Fruit fly (Drosophila melanogaster) whole organism, wandering third instar larva: Measurements from ENCODE around the gene Tis11.
A peak's percentile ranks its signal among the peaks of the same experiment; 100 is the strongest.

Source experiments
- Abd-B ChIP-seq: fragments of >200 bp; optimal IDR thresholded peaks from 2 replicates; lab custom pipeline; 2017; ENCODE audit warnings: missing biosample characterization, missing genetic modification characterization
- CG32264 ChIP-seq: fragments of 200-800 bp; sonication (Bioruptor generic); optimal IDR thresholded peaks from 2 replicates; lab custom pipeline; 2016; ENCODE audit warnings: missing biosample characterization, missing genetic modification characterization
- CG9705 ChIP-seq: fragments of 200-800 bp; sonication (Bioruptor generic); optimal IDR thresholded peaks from 2 replicates; lab custom pipeline; 2018; ENCODE audit warnings: missing biosample characterization, mild to moderate bottlenecking, missing genetic modification characterization
- CrebA ChIP-seq: fragments of 200-800 bp; sonication (Bioruptor generic); optimal IDR thresholded peaks from 2 replicates; lab custom pipeline; 2016; ENCODE audit warnings: missing biosample characterization, mild to moderate bottlenecking, missing genetic modification characterization, borderline replicate concordance
- Dfd ChIP-seq: fragments of >200 bp; optimal IDR thresholded peaks from 2 replicates; lab custom pipeline; 2017; ENCODE audit warnings: missing biosample characterization, missing genetic modification characterization
- Dif ChIP-seq: fragments of 200-275, 200-300 bp; sonication (Bioruptor generic); optimal IDR thresholded peaks from 2 replicates; lab custom pipeline; 2018; ENCODE audit warnings: missing biosample characterization, missing genetic modification characterization; ENCODE audit not compliant: partially characterized antibody
- GATAd ChIP-seq: sonication (Bioruptor generic); optimal IDR thresholded peaks from 2 replicates; lab custom pipeline; 2016; ENCODE audit warnings: missing biosample characterization, missing genetic modification characterization
- HLH106 ChIP-seq: fragments of 200-800 bp; optimal IDR thresholded peaks from 3 replicates; lab custom pipeline; 2019; ENCODE audit warnings: missing biosample characterization, mild to moderate bottlenecking, missing genetic modification characterization, moderate library complexity
- Hnf4 ChIP-seq: fragments of 200-800 bp; sonication (Bioruptor generic); optimal IDR thresholded peaks from 2 replicates; lab custom pipeline; 2016; ENCODE audit warnings: missing biosample characterization, mild to moderate bottlenecking, missing genetic modification characterization
- Hr78 ChIP-seq: fragments of >200 bp; optimal IDR thresholded peaks from 2 replicates; lab custom pipeline; 2017; ENCODE audit warnings: missing biosample characterization, missing genetic modification characterization
- Hr83 ChIP-seq: fragments of 200-300 bp; sonication (Bioruptor generic); optimal IDR thresholded peaks from 2 replicates; lab custom pipeline; 2016; ENCODE audit warnings: missing biosample characterization, mild to moderate bottlenecking, missing genetic modification characterization, moderate library complexity; ENCODE audit not compliant: poor library complexity, severe bottlenecking
- Jra ChIP-seq: sonication (Bioruptor generic); optimal IDR thresholded peaks from 2 replicates; lab custom pipeline; 2016; ENCODE audit warnings: missing biosample characterization, missing genetic modification characterization
- Mio ChIP-seq: sonication (Bioruptor generic); optimal IDR thresholded peaks from 2 replicates; lab custom pipeline; 2016; ENCODE audit warnings: missing biosample characterization, missing genetic modification characterization
- Myc ChIP-seq: fragments of >200 bp; optimal IDR thresholded peaks from 2 replicates; lab custom pipeline; 2017
- N ChIP-seq: fragments of >200 bp; optimal IDR thresholded peaks from 2 replicates; lab custom pipeline; 2018; ENCODE audit warnings: missing biosample characterization, missing external identifiers, missing genetic modification characterization
- OdsH ChIP-seq: fragments of 200-800 bp; sonication (Bioruptor generic); optimal IDR thresholded peaks from 2 replicates; lab custom pipeline; 2016; ENCODE audit warnings: missing biosample characterization, mild to moderate bottlenecking, missing genetic modification characterization
- Rel ChIP-seq, 2 experiments: fragments of 200-800 bp; sonication (Bioruptor generic) in 1 of 2; optimal IDR thresholded peaks; 2 replicates in 1 of 2; 3 replicates in 1 of 2; lab custom pipeline; 2016 to 2019; ENCODE audit warnings: mild to moderate bottlenecking in 2 of 2, missing biosample characterization in 2 of 2, missing genetic modification characterization in 2 of 2, moderate library complexity in 1 of 2
- Sp1 ChIP-seq: fragments of 200-800 bp; sonication (Bioruptor generic); optimal IDR thresholded peaks from 3 replicates; lab custom pipeline; 2019; ENCODE audit warnings: missing biosample characterization, mild to moderate bottlenecking, missing genetic modification characterization, moderate library complexity
- Vsx2 ChIP-seq: fragments of 200-300, 225-300 bp; sonication (Bioruptor generic); optimal IDR thresholded peaks from 2 replicates; lab custom pipeline; 2018; ENCODE audit warnings: missing biosample characterization, missing genetic modification characterization; ENCODE audit not compliant: partially characterized antibody
- br ChIP-seq: fragments of 200-800 bp; sonication (Bioruptor generic); optimal IDR thresholded peaks from 2 replicates; lab custom pipeline; 2016; ENCODE audit warnings: missing biosample characterization, missing genetic modification characterization
- brk ChIP-seq: fragments of 200-800 bp; sonication (Bioruptor generic); optimal IDR thresholded peaks from 2 replicates; lab custom pipeline; 2016; ENCODE audit warnings: missing biosample characterization, mild to moderate bottlenecking, missing genetic modification characterization
- dl ChIP-seq, 2 experiments: fragments of 175-275, 200-275 bp in 1 of 2; fragments of 200-275 bp in 1 of 2; sonication (Bioruptor generic); optimal IDR thresholded peaks; lab custom pipeline; 2018; ENCODE audit warnings: mild to moderate bottlenecking in 2 of 2, missing biosample characterization in 2 of 2, missing genetic modification characterization in 2 of 2, moderate library complexity in 2 of 2; ENCODE audit not compliant: partially characterized antibody in 2 of 2, insufficient read depth in 1 of 2
- dmrt93B ChIP-seq: fragments of 200-800 bp; sonication (Bioruptor generic); optimal IDR thresholded peaks from 2 replicates; lab custom pipeline; 2018; ENCODE audit warnings: missing biosample characterization, mild to moderate bottlenecking, missing genetic modification characterization
- dsf ChIP-seq: sonication (Bioruptor generic); optimal IDR thresholded peaks from 2 replicates; lab custom pipeline; 2016; ENCODE audit warnings: missing biosample characterization, missing genetic modification characterization, borderline replicate concordance
- ey ChIP-seq: fragments of 200-800 bp; sonication (Bioruptor generic); optimal IDR thresholded peaks from 2 replicates; lab custom pipeline; 2016; ENCODE audit warnings: missing biosample characterization, missing genetic modification characterization
- foxo ChIP-seq, 2 experiments: fragments of 200-800 bp; sonication (Bioruptor generic); optimal IDR thresholded peaks; 2 replicates in 1 of 2; 3 replicates in 1 of 2; lab custom pipeline; 2016 to 2017; ENCODE audit warnings: missing biosample characterization in 2 of 2, missing genetic modification characterization in 2 of 2
- fru ChIP-seq: fragments of 200-800 bp; sonication (Bioruptor generic); optimal IDR thresholded peaks from 3 replicates; lab custom pipeline; 2016; ENCODE audit warnings: missing biosample characterization, mild to moderate bottlenecking, missing genetic modification characterization
- h ChIP-seq: fragments of 200-800 bp; sonication (Bioruptor generic); optimal IDR thresholded peaks from 3 replicates; lab custom pipeline; 2016; ENCODE audit warnings: missing biosample characterization, mild to moderate bottlenecking, missing genetic modification characterization
- jim ChIP-seq: fragments of 175-275, 200-325 bp; sonication (Bioruptor generic); optimal IDR thresholded peaks from 2 replicates; lab custom pipeline; 2016; ENCODE audit warnings: missing biosample characterization, mild to moderate bottlenecking, missing genetic modification characterization
- lola ChIP-seq: fragments of >200 bp; optimal IDR thresholded peaks from 2 replicates; lab custom pipeline; 2017; ENCODE audit warnings: missing biosample characterization, missing genetic modification characterization
- pan ChIP-seq: fragments of >200 bp; optimal IDR thresholded peaks from 2 replicates; lab custom pipeline; 2017
- psq ChIP-seq: fragments of 200-800 bp; sonication (Bioruptor generic); optimal IDR thresholded peaks from 3 replicates; lab custom pipeline; 2017; ENCODE audit warnings: missing biosample characterization, mild to moderate bottlenecking, missing genetic modification characterization, moderate library complexity
- rgr ChIP-seq: fragments of 200-800 bp; sonication (Bioruptor generic); optimal IDR thresholded peaks from 3 replicates; lab custom pipeline; 2016; ENCODE audit warnings: missing biosample characterization, mild to moderate bottlenecking, missing genetic modification characterization
- sage ChIP-seq: fragments of 200-800 bp; sonication (Bioruptor generic); optimal IDR thresholded peaks from 2 replicates; lab custom pipeline; 2016; ENCODE audit warnings: missing biosample characterization, mild to moderate bottlenecking, missing genetic modification characterization
- sv ChIP-seq: fragments of 200-800 bp; sonication (Bioruptor generic); optimal IDR thresholded peaks from 3 replicates; lab custom pipeline; 2016; ENCODE audit warnings: missing biosample characterization, missing genetic modification characterization
- tai ChIP-seq: sonication (Bioruptor generic); optimal IDR thresholded peaks from 2 replicates; lab custom pipeline; 2016; ENCODE audit warnings: missing biosample characterization, missing genetic modification characterization
- usp ChIP-seq: fragments of >200 bp; optimal IDR thresholded peaks from 2 replicates; lab custom pipeline; 2017; ENCODE audit warnings: missing biosample characterization, missing genetic modification characterization
- woc ChIP-seq: sonication (Bioruptor generic); optimal IDR thresholded peaks from 2 replicates; lab custom pipeline; 2016; ENCODE audit warnings: missing biosample characterization, mild to moderate bottlenecking, missing genetic modification characterization

The Tis11 gene

dm6 chrX:12658999-12659560, at the start of gene Tis11:
TSS of gene Tis11 (plus strand) at chrX:12659415.
- TF ChIP-seq HLH106 (tag; lab: Kevin White, UChicago) (no peak), CG9705 (no peak), brk (GFP tag; lab: Kevin White, UChicago) (no peak), sv (GFP tag; lab: Kevin White, UChicago) (no peak), jim (GFP tag; lab: Kevin White, UChicago) (no peak), Dif (peak; percentile 51), sage (GFP tag; lab: Kevin White, UChicago) (no peak), Sp1 (GFP tag; lab: Kevin White, UChicago) (peak; percentile 38), Abd-B (GFP tag; lab: Kevin White, UChicago) (no peak), foxo (GFP tag; optimal IDR thresholded peaks at IDR 0.05; lab: Kevin White, UChicago) (no peak), br (no peak), h (peak; percentile 31), CG32264 (GFP tag; lab: Kevin White, UChicago) (no peak), Rel (GFP tag; optimal IDR thresholded peaks at IDR 0.05; lab: Kevin White, UChicago) (no peak), Rel (tag; optimal IDR thresholded peaks at IDR 0.05; lab: Kevin White, UChicago) (no peak), Hnf4 (GFP tag; lab: Kevin White, UChicago) (no peak), Myc (peak; percentile 65), pan (no peak), OdsH (GFP tag; lab: Kevin White, UChicago) (no peak), dsf (GFP tag; lab: Kevin White, UChicago) (no peak), psq (no peak), fru (peak; percentile 30), CrebA (no peak), ey (GFP tag; lab: Kevin White, UChicago) (no peak), woc (GFP tag; lab: Kevin White, UChicago) (no peak), Hr83 (GFP tag; lab: Kevin White, UChicago) (no peak), Mio (GFP tag; lab: Kevin White, UChicago) (no peak), rgr (GFP tag; lab: Kevin White, UChicago) (peak; percentile 12), dl (GFP tag; optimal IDR thresholded peaks at IDR 0.05; lab: Kevin White, UChicago; ENCODE audit: insufficient read depth in 1 of 2, partially characterized antibody in 2 of 2) (no peak), Vsx2 (GFP tag; lab: Kevin White, UChicago) (no peak), dmrt93B (no peak), lola (no peak), usp (no peak), tai (no peak), N (GFP tag; lab: Kevin White, UChicago) (no peak), GATAd (GFP tag; lab: Kevin White, UChicago) (no peak)

DNA sequence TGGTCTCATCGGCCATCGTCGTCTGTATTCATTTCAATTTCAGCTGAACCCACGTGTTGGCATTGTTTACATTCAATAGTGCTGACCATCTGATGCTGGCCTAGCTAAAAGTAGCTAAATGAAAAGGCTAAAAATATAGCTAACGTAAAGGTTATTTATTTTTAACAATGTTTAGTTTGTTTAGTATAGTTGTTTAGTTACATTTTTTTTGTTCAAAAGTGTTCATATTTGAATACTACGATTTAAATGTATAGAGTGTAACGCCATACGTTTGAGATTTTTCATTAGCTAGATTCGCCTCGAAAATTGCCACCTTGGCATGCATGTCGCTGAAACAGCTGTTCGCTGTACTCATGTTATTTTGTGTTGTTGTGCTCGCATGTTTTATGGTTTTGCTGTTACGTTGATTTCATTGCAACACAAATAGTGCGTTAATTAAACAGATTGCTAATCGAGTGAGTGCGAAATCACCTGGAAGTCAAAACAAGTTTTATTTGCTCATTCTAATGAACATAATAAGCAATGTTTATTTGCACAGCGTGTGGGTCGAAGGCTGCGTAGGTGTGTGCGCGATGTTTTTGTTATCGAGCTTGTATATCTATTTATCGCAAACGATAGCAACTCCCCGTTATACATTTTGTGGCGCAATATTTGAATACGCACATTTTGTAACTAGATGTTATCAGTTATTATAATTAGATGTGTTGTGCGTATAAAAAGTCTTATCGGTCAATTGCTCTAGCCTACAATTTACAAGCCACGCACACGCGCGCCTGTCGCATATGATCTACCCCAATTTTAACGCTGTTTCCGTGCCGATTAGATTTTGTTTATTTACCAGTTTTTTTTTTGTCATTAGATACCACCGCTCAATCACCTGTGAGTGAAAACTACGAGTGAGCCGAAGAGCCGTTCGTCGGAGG, 47.4 kb upstream of the Tis11 start, which contains the start of the genes CG1463 and Fpgs1:
Gene CG1463, minus strand, starts transcription at position 132 of the 923 bp plus-strand sequence.
Gene Fpgs1, plus strand, starts transcription at position 332 of the 923 bp plus-strand sequence.
- peak; percentile 55 for TF ChIP-seq Jra (GFP tag; lab: Kevin White, UChicago)
- TF ChIP-seq tai = no peak
- TF ChIP-seq ey (GFP tag; lab: Kevin White, UChicago) = peak; percentile 14
- TF ChIP-seq CG32264 (GFP tag; lab: Kevin White, UChicago) = no peak
- no peak for TF ChIP-seq Mio (GFP tag; lab: Kevin White, UChicago)
- TF ChIP-seq GATAd (GFP tag; lab: Kevin White, UChicago) = no peak
- TF ChIP-seq HLH106 (tag; lab: Kevin White, UChicago) = no peak
- no peak for TF ChIP-seq OdsH (GFP tag; lab: Kevin White, UChicago)
- no peak for TF ChIP-seq usp
- TF ChIP-seq Myc = peak; percentile 99
- TF ChIP-seq h = no peak
- no peak for TF ChIP-seq brk (GFP tag; lab: Kevin White, UChicago)
- no peak for TF ChIP-seq Dif
- TF ChIP-seq rgr (GFP tag; lab: Kevin White, UChicago) = no peak
- peak; percentile 31 for TF ChIP-seq CG9705
- TF ChIP-seq jim (GFP tag; lab: Kevin White, UChicago) = no peak
- TF ChIP-seq psq = peak; percentile 30
- no peak for TF ChIP-seq woc (GFP tag; lab: Kevin White, UChicago)
- TF ChIP-seq sv (GFP tag; lab: Kevin White, UChicago) = no peak
- no peak for TF ChIP-seq Dfd
- no peak for TF ChIP-seq Hnf4 (GFP tag; lab: Kevin White, UChicago)
- TF ChIP-seq fru = no peak
- no peak for TF ChIP-seq dl (GFP tag; optimal IDR thresholded peaks at IDR 0.05; lab: Kevin White, UChicago; ENCODE audit: insufficient read depth in 1 of 2, partially characterized antibody in 2 of 2)
- TF ChIP-seq pan = no peak
- no peak for TF ChIP-seq Hr78 (GFP tag; lab: Kevin White, UChicago)
- TF ChIP-seq sage (GFP tag; lab: Kevin White, UChicago) = no peak
- TF ChIP-seq dmrt93B = no peak
- no peak for TF ChIP-seq Rel (GFP tag; optimal IDR thresholded peaks at IDR 0.05; lab: Kevin White, UChicago)
- no peak for TF ChIP-seq Rel (tag; optimal IDR thresholded peaks at IDR 0.05; lab: Kevin White, UChicago)
